Fruit fly (Drosophila melanogaster) whole organism, embryonic: ENCODE data around the gene CG43407.

Experiments used
- Antp ChIP-seq: fragments of 200-800 bp; sonication (Bioruptor generic); optimal IDR thresholded peaks from 3 replicates; lab custom pipeline; 2016; ENCODE audit warnings: missing biosample characterization, missing genetic modification characterization
- Bteb2 ChIP-seq: fragments of 200-800 bp; sonication (Bioruptor generic); optimal IDR thresholded peaks from 2 replicates; lab custom pipeline; 2016; ENCODE audit warnings: missing biosample characterization, missing genetic modification characterization
- CG10147 ChIP-seq: fragments of 200-800 bp; sonication (Bioruptor generic); optimal IDR thresholded peaks from 2 replicates; lab custom pipeline; 2019; ENCODE audit warnings: missing biosample characterization, mild to moderate bottlenecking, missing genetic modification characterization, moderate library complexity
- CG11247 ChIP-seq: fragments of 200-800 bp; sonication (Bioruptor generic); IDR thresholded peaks from 2 replicates; pipeline ENCODE4 v1.3.6; 2022; ENCODE audit warnings: missing biosample characterization, missing genetic modification characterization
- CG12769 ChIP-seq: fragments of 200-800 bp; sonication (Bioruptor generic); optimal IDR thresholded peaks from 2 replicates; lab custom pipeline; 2019; ENCODE audit warnings: missing biosample characterization, mild to moderate bottlenecking, missing genetic modification characterization, moderate library complexity
- CG14667 ChIP-seq: fragments of 200-800 bp; sonication (Bioruptor generic); IDR thresholded peaks from 2 replicates; pipeline ENCODE4 v1.3.6; 2022; ENCODE audit warnings: missing biosample characterization, missing genetic modification characterization
- CG14860 ChIP-seq: fragments of 200-800 bp; sonication (Bioruptor generic); IDR thresholded peaks from 3 replicates; pipeline ENCODE4 v1.3.6; 2022; ENCODE audit warnings: missing biosample characterization, missing genetic modification characterization; ENCODE audit not compliant: partially characterized antibody
- CG15601 ChIP-seq: fragments of 200-800 bp; sonication (Bioruptor generic); optimal IDR thresholded peaks from 3 replicates; lab custom pipeline; 2019; ENCODE audit warnings: missing biosample characterization, mild to moderate bottlenecking, missing genetic modification characterization, moderate library complexity
- CG17385 ChIP-seq: fragments of 200-800 bp; sonication (Bioruptor generic); optimal IDR thresholded peaks from 3 replicates; lab custom pipeline; 2018; ENCODE audit warnings: missing biosample characterization, mild to moderate bottlenecking, missing genetic modification characterization
- CG17612 ChIP-seq: fragments of 200-800 bp; sonication (Bioruptor generic); IDR thresholded peaks from 2 replicates; pipeline ENCODE4 v1.3.6; 2022; ENCODE audit warnings: missing biosample characterization, missing genetic modification characterization
- CG17829 ChIP-seq: fragments of 200-800 bp; optimal IDR thresholded peaks from 2 replicates; lab custom pipeline; 2019; ENCODE audit warnings: missing biosample characterization, mild to moderate bottlenecking, missing genetic modification characterization, moderate library complexity
- CG18619 ChIP-seq: fragments of 200-800 bp; sonication (Bioruptor generic); optimal IDR thresholded peaks from 3 replicates; lab custom pipeline; 2017; ENCODE audit warnings: missing biosample characterization, mild to moderate bottlenecking, missing genetic modification characterization
- CG4404 ChIP-seq: fragments of 200-800 bp; sonication (Bioruptor generic); IDR thresholded peaks from 2 replicates; pipeline ENCODE4 v1.3.6; 2022; ENCODE audit warnings: missing biosample characterization, missing genetic modification characterization
- CG6683 ChIP-seq: fragments of 200-800 bp; sonication (Bioruptor generic); optimal IDR thresholded peaks from 2 replicates; lab custom pipeline; 2017; ENCODE audit warnings: missing biosample characterization, mild to moderate bottlenecking, missing genetic modification characterization, missing genetic modification reagents
- CG8388 ChIP-seq: fragments of 200-800 bp; sonication (Bioruptor generic); optimal IDR thresholded peaks from 2 replicates; lab custom pipeline; 2019; ENCODE audit warnings: missing biosample characterization, mild to moderate bottlenecking, missing genetic modification characterization, moderate library complexity
- CG8924 ChIP-seq: fragments of 200-800 bp; optimal IDR thresholded peaks from 3 replicates; lab custom pipeline; 2019; ENCODE audit warnings: missing biosample characterization, mild to moderate bottlenecking, missing genetic modification characterization, moderate library complexity
- D19A ChIP-seq: fragments of 200-800 bp; optimal IDR thresholded peaks from 3 replicates; lab custom pipeline; 2019; ENCODE audit warnings: missing biosample characterization, mild to moderate bottlenecking, missing genetic modification characterization, moderate library complexity
- Deaf1 ChIP-seq: fragments of 200-800 bp; optimal IDR thresholded peaks from 3 replicates; lab custom pipeline; 2019; ENCODE audit warnings: missing biosample characterization, mild to moderate bottlenecking, missing genetic modification characterization, moderate library complexity
- Drgx ChIP-seq: fragments of 200-800 bp; sonication (Bioruptor generic); IDR thresholded peaks from 2 replicates; pipeline ENCODE4 v1.3.6; 2022; ENCODE audit warnings: missing biosample characterization, missing genetic modification characterization
- E2f1 ChIP-seq: fragments of 200-800 bp; sonication (Bioruptor generic); IDR thresholded peaks from 2 replicates; pipeline ENCODE4 v1.3.6; 2022; ENCODE audit warnings: missing biosample characterization, missing genetic modification characterization
- Elba2 ChIP-seq: fragments of 200-800 bp; sonication (Bioruptor generic); optimal IDR thresholded peaks from 3 replicates; lab custom pipeline; 2016; ENCODE audit warnings: missing biosample characterization, missing genetic modification characterization
- Ets65A ChIP-seq: fragments of 200-800 bp; sonication (Bioruptor generic); peaks from one replicate; lab custom pipeline; 2016; ENCODE audit warnings: missing biosample characterization, missing genetic modification characterization
- HLH54F ChIP-seq: fragments of 200-800 bp; sonication (Bioruptor generic); optimal IDR thresholded peaks from 3 replicates; lab custom pipeline; 2016; ENCODE audit warnings: missing biosample characterization, missing genetic modification characterization
- HmgD ChIP-seq: fragments of 200-800 bp; sonication (Bioruptor generic); optimal IDR thresholded peaks from 3 replicates; lab custom pipeline; 2016; ENCODE audit warnings: missing biosample characterization, missing genetic modification characterization
- Neu2 ChIP-seq: fragments of 200-800 bp; sonication (Bioruptor generic); optimal IDR thresholded peaks from 3 replicates; lab custom pipeline; 2016; ENCODE audit warnings: missing biosample characterization, missing genetic modification characterization, borderline replicate concordance
- Opbp ChIP-seq: fragments of 200-800 bp; sonication (Bioruptor generic); IDR thresholded peaks from 3 replicates; pipeline ENCODE4 v1.3.6; 2022; ENCODE audit warnings: missing biosample characterization, missing genetic modification characterization; ENCODE audit not compliant: partially characterized antibody
- Sox102F ChIP-seq: fragments of 200-800 bp; sonication (Bioruptor generic); optimal IDR thresholded peaks from 2 replicates; lab custom pipeline; 2018; ENCODE audit warnings: missing biosample characterization, mild to moderate bottlenecking, missing genetic modification characterization, moderate library complexity
- Stat92E ChIP-seq, 3 experiments: fragments of >200 bp in 2 of 3; fragments of 200-800 bp in 1 of 3; sonication (Bioruptor generic) in 1 of 3; optimal IDR thresholded peaks; 2 replicates each; lab custom pipeline; 2017 to 2019; ENCODE audit warnings: missing biosample characterization in 3 of 3, missing genetic modification characterization in 3 of 3, mild to moderate bottlenecking in 1 of 3, moderate library complexity in 1 of 3
- aop ChIP-seq: fragments of 200-800 bp; sonication (Bioruptor generic); IDR thresholded peaks from 2 replicates; pipeline ENCODE4 v1.3.6; 2022; ENCODE audit warnings: missing biosample characterization, missing genetic modification characterization
- dmrt11E ChIP-seq: fragments of 200-800 bp; sonication (Bioruptor generic); optimal IDR thresholded peaks from 3 replicates; lab custom pipeline; 2018; ENCODE audit warnings: missing biosample characterization, mild to moderate bottlenecking, missing genetic modification characterization, moderate library complexity
- fd102C ChIP-seq: fragments of 200-800 bp; sonication (Bioruptor generic); optimal IDR thresholded peaks from 2 replicates; lab custom pipeline; 2018; ENCODE audit warnings: missing biosample characterization, mild to moderate bottlenecking, missing genetic modification characterization, moderate library complexity
- gcm ChIP-seq: fragments of 200-800 bp; sonication (Bioruptor generic); optimal IDR thresholded peaks from 2 replicates; lab custom pipeline; 2019; ENCODE audit warnings: missing biosample characterization, mild to moderate bottlenecking, missing genetic modification characterization, moderate library complexity
- grn ChIP-seq: fragments of 200-800 bp; sonication (Bioruptor generic); optimal IDR thresholded peaks from 3 replicates; lab custom pipeline; 2017; ENCODE audit warnings: missing biosample characterization, missing genetic modification characterization
- gsb-n ChIP-seq: fragments of 200-800 bp; sonication (Bioruptor generic); optimal IDR thresholded peaks from 3 replicates; lab custom pipeline; 2018; ENCODE audit warnings: missing biosample characterization, mild to moderate bottlenecking, missing genetic modification characterization
- hb ChIP-seq: fragments of 200-800 bp; sonication (Bioruptor generic); IDR thresholded peaks from 3 replicates; pipeline ENCODE4 v1.3.6; 2022; ENCODE audit warnings: missing biosample characterization, missing genetic modification characterization; ENCODE audit not compliant: partially characterized antibody
- hbn ChIP-seq: fragments of 200-800 bp; sonication (Bioruptor generic); IDR thresholded peaks from 2 replicates; pipeline ENCODE4 v1.3.6; 2022; ENCODE audit warnings: missing biosample characterization, missing genetic modification characterization; ENCODE audit not compliant: partially characterized antibody
- her ChIP-seq: fragments of 200-800 bp; sonication (Bioruptor generic); optimal IDR thresholded peaks from 2 replicates; lab custom pipeline; 2016; ENCODE audit warnings: missing biosample characterization, missing genetic modification characterization
- ind ChIP-seq: fragments of 200-800 bp; sonication (Bioruptor generic); optimal IDR thresholded peaks from 3 replicates; lab custom pipeline; 2016; ENCODE audit warnings: missing biosample characterization, missing genetic modification characterization
- jumu ChIP-seq: fragments of 200-800 bp; sonication (Bioruptor generic); optimal IDR thresholded peaks from 3 replicates; lab custom pipeline; 2016; ENCODE audit warnings: missing biosample characterization, missing genetic modification characterization
- ken ChIP-seq: fragments of 200-800 bp; sonication (Bioruptor generic); IDR thresholded peaks from 3 replicates; pipeline ENCODE4 v1.3.6; 2022; ENCODE audit warnings: missing biosample characterization, missing genetic modification characterization
- lilli ChIP-seq: fragments of 200-800 bp; sonication (Bioruptor generic); optimal IDR thresholded peaks from 3 replicates; lab custom pipeline; 2016; ENCODE audit warnings: missing biosample characterization, missing genetic modification characterization
- mam ChIP-seq: fragments of 200-800 bp; sonication (Bioruptor generic); optimal IDR thresholded peaks from 3 replicates; lab custom pipeline; 2016; ENCODE audit warnings: missing biosample characterization, missing genetic modification characterization
- odd ChIP-seq: fragments of 200-800 bp; sonication (Bioruptor generic); optimal IDR thresholded peaks from 2 replicates; lab custom pipeline; 2017; ENCODE audit warnings: missing biosample characterization, mild to moderate bottlenecking, missing genetic modification characterization
- otp ChIP-seq: fragments of 200-800 bp; sonication (Bioruptor generic); IDR thresholded peaks from 3 replicates; pipeline ENCODE4, ENCODE4 v1.3.6; 2022; ENCODE audit warnings: missing biosample characterization, missing genetic modification characterization
- phol ChIP-seq: fragments of 200-800 bp; sonication (Bioruptor generic); optimal IDR thresholded peaks from 3 replicates; lab custom pipeline; 2018; ENCODE audit warnings: missing biosample characterization, mild to moderate bottlenecking, missing genetic modification characterization, moderate library complexity
- salm ChIP-seq: fragments of 200-800 bp; sonication (Bioruptor generic); optimal IDR thresholded peaks from 2 replicates; lab custom pipeline; 2018; ENCODE audit warnings: missing biosample characterization, mild to moderate bottlenecking, missing genetic modification characterization
- shn ChIP-seq: fragments of 200-800 bp; sonication (Bioruptor generic); optimal IDR thresholded peaks from 3 replicates; lab custom pipeline; 2016; ENCODE audit warnings: missing biosample characterization, missing genetic modification characterization
- tin ChIP-seq: fragments of 200-800 bp; sonication (Bioruptor generic); optimal IDR thresholded peaks from 3 replicates; lab custom pipeline; 2016; ENCODE audit warnings: missing biosample characterization, missing genetic modification characterization
- tio ChIP-seq: fragments of 200-800 bp; sonication (Bioruptor generic); optimal IDR thresholded peaks from 2 replicates; lab custom pipeline; 2017; ENCODE audit warnings: missing biosample characterization, missing genetic modification characterization, inconsistent platforms
- trem ChIP-seq: fragments of 200-800 bp; optimal IDR thresholded peaks from 3 replicates; lab custom pipeline; 2019; ENCODE audit warnings: missing biosample characterization, mild to moderate bottlenecking, missing genetic modification characterization, moderate library complexity

CG43407 gene

DNA sequence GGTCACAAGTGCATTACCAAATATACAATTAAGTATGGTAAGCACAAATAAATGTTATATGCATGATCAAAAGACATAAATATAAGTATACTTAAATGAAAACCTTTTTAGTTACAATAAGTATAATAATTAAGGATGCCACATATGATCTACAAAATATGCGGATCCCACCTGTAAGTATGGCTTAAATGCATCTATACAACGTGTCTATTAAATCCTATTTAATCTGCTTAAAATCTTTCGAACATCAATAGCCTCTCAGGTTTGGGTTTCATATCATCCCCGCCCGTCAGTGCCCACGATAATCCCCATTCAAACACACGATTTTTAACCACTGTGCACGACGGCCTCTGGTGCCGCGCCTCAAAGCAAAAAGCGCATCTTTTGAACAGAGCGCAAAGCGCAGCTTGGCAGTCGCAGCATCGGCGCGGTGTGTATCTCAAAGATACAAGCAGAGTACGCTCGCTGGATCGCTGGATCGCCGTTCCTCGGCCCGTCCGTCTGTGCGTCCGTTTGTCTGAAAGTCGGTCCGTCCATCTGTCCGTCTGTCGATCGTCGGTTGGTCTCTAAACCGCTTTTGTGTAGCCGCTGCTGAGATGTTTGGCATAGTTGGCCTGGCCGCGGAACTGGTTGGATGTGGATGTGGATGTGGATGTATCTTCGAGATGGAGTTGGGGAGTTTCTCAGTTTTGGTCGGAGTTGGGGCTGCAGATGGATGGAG, 11.4 kb downstream of the CG43407 start (continued):
- TF ChIP-seq aop (no peak), Deaf1 (no peak), Bteb2 (GFP tag; lab: Kevin White, UChicago) (no peak), CG11247 (no peak), CG14860 (GFP tag; lab: Robert Waterston, UW) (no peak), trem (tag; lab: Kevin White, UChicago) (no peak), gsb-n (peak; percentile 42), CG15601 (peak; percentile 10), CG17829 (tag; lab: Kevin White, UChicago) (peak; percentile 13), tin (no peak), otp (GFP tag; lab: Robert Waterston, UW) (no peak), ken (no peak), CG12769 (tag; lab: Kevin White, UChicago) (peak; percentile 26), CG17612 (GFP tag; lab: Robert Waterston, UW) (no peak), CG14667 (GFP tag; lab: Robert Waterston, UW) (no peak), Elba2 (GFP tag; lab: Kevin White, UChicago) (no peak), grn (GFP tag; lab: Kevin White, UChicago) (peak; percentile 27), ind (GFP tag; lab: Kevin White, UChicago) (no peak), HmgD (GFP tag; lab: Kevin White, UChicago) (no peak), dmrt11E (tag; lab: Kevin White, UChicago) (peak; percentile 30), lilli (GFP tag; lab: Kevin White, UChicago) (peak; percentile 5), fd102C (GFP tag; lab: Kevin White, UChicago) (no peak), gcm (GFP tag; lab: Kevin White, UChicago) (no peak), shn (no peak), her (GFP tag; lab: Kevin White, UChicago) (no peak), salm (tag; lab: Kevin White, UChicago) (peak; percentile 6), CG18619 (GFP tag; lab: Kevin White, UChicago) (no peak), phol (tag; lab: Kevin White, UChicago) (peak; percentile 38), Antp (GFP tag; lab: Kevin White, UChicago) (no peak), jumu (no peak), Stat92E (GFP tag; optimal IDR thresholded peaks at IDR 0.05; lab: Kevin White, UChicago) (no peak), odd (GFP tag; lab: Kevin White, UChicago) (no peak), E2f1 (no peak), Opbp (GFP tag; lab: Robert Waterston, UW) (no peak), CG4404 (GFP tag; lab: Robert Waterston, UW) (no peak), CG10147 (no peak), Drgx (peak; percentile 11; the same call in 1 of the 2 replicates), CG17385 (GFP tag; lab: Kevin White, UChicago) (no peak), CG8924 (peak; percentile 11), mam (GFP tag; lab: Kevin White, UChicago) (no peak), hbn (no peak), Ets65A (GFP tag; lab: Kevin White, UChicago) (no peak), D19A (peak; percentile 37), CG6683 (no peak), hb (no peak), tio (GFP tag; lab: Kevin White, UChicago) (peak; percentile 13), HLH54F (GFP tag; lab: Kevin White, UChicago) (no peak), Sox102F (GFP tag; lab: Kevin White, UChicago) (peak; percentile 57), Neu2 (GFP tag; lab: Kevin White, UChicago) (no peak), CG8388 (GFP tag; lab: Kevin White, UChicago) (peak; percentile 2)
